Fruit fly (Drosophila melanogaster) whole organism, embryonic: Measurements from ENCODE around the gene CG15368.
A peak's percentile ranks its signal among the peaks of the same experiment; 100 is the strongest.

Source experiments
- Ada2b ChIP-seq: fragments of 200-800 bp; sonication (Bioruptor generic); IDR thresholded peaks from 2 replicates; pipeline ENCODE4 v1.3.6; 2022; ENCODE audit warnings: missing biosample characterization, missing genetic modification characterization
- Bteb2 ChIP-seq: fragments of 200-800 bp; sonication (Bioruptor generic); optimal IDR thresholded peaks from 2 replicates; lab custom pipeline; 2016; ENCODE audit warnings: missing biosample characterization, missing genetic modification characterization
- CG10366 ChIP-seq: fragments of 200-800 bp; sonication (Bioruptor generic); IDR thresholded peaks from 2 replicates; pipeline ENCODE4 v1.3.6; 2022; ENCODE audit warnings: missing biosample characterization, missing genetic modification characterization
- CG11560 ChIP-seq: fragments of 200-800 bp; sonication (Bioruptor generic); IDR thresholded peaks from 3 replicates; pipeline ENCODE4 v1.3.6; 2022; ENCODE audit warnings: missing biosample characterization, missing genetic modification characterization
- CG11723 ChIP-seq: fragments of 200-800 bp; sonication (Bioruptor generic); optimal IDR thresholded peaks from 2 replicates; lab custom pipeline; 2017; ENCODE audit warnings: missing biosample characterization, mild to moderate bottlenecking, missing genetic modification characterization
- CG14710 ChIP-seq: fragments of 200-800 bp; sonication (Bioruptor generic); optimal IDR thresholded peaks from 3 replicates; lab custom pipeline; 2019; ENCODE audit warnings: missing biosample characterization, mild to moderate bottlenecking, missing genetic modification characterization, moderate library complexity
- CG14860 ChIP-seq: fragments of 200-800 bp; sonication (Bioruptor generic); IDR thresholded peaks from 3 replicates; pipeline ENCODE4 v1.3.6; 2022; ENCODE audit warnings: missing biosample characterization, missing genetic modification characterization; ENCODE audit not compliant: partially characterized antibody
- CG16813 ChIP-seq: fragments of 200-800 bp; sonication (Bioruptor generic); IDR thresholded peaks from 3 replicates; pipeline ENCODE4 v1.3.6; 2022; ENCODE audit warnings: missing biosample characterization, missing genetic modification characterization; ENCODE audit not compliant: partially characterized antibody
- CG16863 ChIP-seq: fragments of 200-800 bp; sonication (Bioruptor generic); optimal IDR thresholded peaks from 3 replicates; lab custom pipeline; 2016; ENCODE audit warnings: missing biosample characterization, missing genetic modification characterization
- CG2120 ChIP-seq: fragments of 200-800 bp; sonication (Bioruptor generic); optimal IDR thresholded peaks from 3 replicates; lab custom pipeline; 2016; ENCODE audit warnings: missing biosample characterization, missing genetic modification characterization
- CG31388 ChIP-seq: fragments of 200-800 bp; sonication (Bioruptor generic); optimal IDR thresholded peaks from 2 replicates; lab custom pipeline; 2016; ENCODE audit warnings: missing biosample characterization, missing genetic modification characterization
- CG34224 ChIP-seq: fragments of 200-800 bp; sonication (Bioruptor generic); IDR thresholded peaks from 3 replicates; pipeline ENCODE4 v1.3.6; 2022; ENCODE audit warnings: missing biosample characterization, missing genetic modification characterization; ENCODE audit not compliant: partially characterized antibody
- CG3995 ChIP-seq: fragments of 200-800 bp; sonication (Bioruptor generic); optimal IDR thresholded peaks from 3 replicates; lab custom pipeline; 2016; ENCODE audit warnings: missing biosample characterization, missing genetic modification characterization
- CG4617 ChIP-seq: fragments of 200-800 bp; sonication (Bioruptor generic); optimal IDR thresholded peaks from 3 replicates; lab custom pipeline; 2016; ENCODE audit warnings: missing biosample characterization, missing genetic modification characterization, borderline replicate concordance
- CG6683 ChIP-seq: fragments of 200-800 bp; sonication (Bioruptor generic); optimal IDR thresholded peaks from 2 replicates; lab custom pipeline; 2017; ENCODE audit warnings: missing biosample characterization, mild to moderate bottlenecking, missing genetic modification characterization, missing genetic modification reagents
- CG6813 ChIP-seq: fragments of 200-800 bp; sonication (Bioruptor generic); optimal IDR thresholded peaks from 2 replicates; lab custom pipeline; 2017; ENCODE audit warnings: missing biosample characterization, missing genetic modification characterization, mild to moderate bottlenecking, moderate library complexity, missing genetic modification reagents
- CG7372 ChIP-seq: fragments of 200-800 bp; sonication (Bioruptor generic); IDR thresholded peaks from 2 replicates; pipeline ENCODE4 v1.3.6; 2022; ENCODE audit warnings: missing biosample characterization, missing genetic modification characterization
- CG8290 ChIP-seq, 3 experiments: fragments of 200-800 bp; sonication (Bioruptor generic); optimal IDR thresholded peaks; 2 replicates each; lab custom pipeline; 2016 to 2019; ENCODE audit warnings: missing biosample characterization in 3 of 3, missing genetic modification characterization in 3 of 3, mild to moderate bottlenecking in 2 of 3, moderate library complexity in 1 of 3
- CG8388 ChIP-seq: fragments of 200-800 bp; sonication (Bioruptor generic); optimal IDR thresholded peaks from 2 replicates; lab custom pipeline; 2019; ENCODE audit warnings: missing biosample characterization, mild to moderate bottlenecking, missing genetic modification characterization, moderate library complexity
- CkIIα-i1 ChIP-seq: fragments of 200-800 bp; sonication (Bioruptor generic); IDR thresholded peaks from 2 replicates; pipeline ENCODE4 v1.3.6; 2022; ENCODE audit warnings: missing biosample characterization, missing genetic modification characterization
- Deaf1 ChIP-seq: fragments of 200-800 bp; optimal IDR thresholded peaks from 3 replicates; lab custom pipeline; 2019; ENCODE audit warnings: missing biosample characterization, mild to moderate bottlenecking, missing genetic modification characterization, moderate library complexity
- ERR ChIP-seq: fragments of 200-800 bp; sonication (Bioruptor generic); optimal IDR thresholded peaks from 2 replicates; lab custom pipeline; 2016; ENCODE audit warnings: missing biosample characterization, missing genetic modification characterization
- Fer2 ChIP-seq: fragments of 200-800 bp; sonication (Bioruptor generic); optimal IDR thresholded peaks from 2 replicates; lab custom pipeline; 2018; ENCODE audit warnings: missing biosample characterization, mild to moderate bottlenecking, missing genetic modification characterization, moderate library complexity
- Hmr ChIP-seq: fragments of 200-800 bp; sonication (Bioruptor generic); optimal IDR thresholded peaks from 3 replicates; lab custom pipeline; 2017; ENCODE audit warnings: mild to moderate bottlenecking, missing biosample characterization, missing genetic modification reagents, missing genetic modification characterization
- Hr51 ChIP-seq, 2 experiments: fragments of 200-800 bp; sonication (Bioruptor generic); optimal IDR thresholded peaks; 2 replicates in 1 of 2; 3 replicates in 1 of 2; lab custom pipeline; 2016 to 2018; ENCODE audit warnings: missing biosample characterization in 2 of 2, missing genetic modification characterization in 2 of 2, mild to moderate bottlenecking in 1 of 2, moderate library complexity in 1 of 2
- Kr ChIP-seq: fragments of 200-800 bp; sonication (Bioruptor generic); optimal IDR thresholded peaks from 2 replicates; lab custom pipeline; 2017; ENCODE audit warnings: missing biosample characterization, mild to moderate bottlenecking, missing genetic modification characterization
- NfI ChIP-seq: fragments of 200-800 bp; sonication (Bioruptor generic); optimal IDR thresholded peaks from 3 replicates; lab custom pipeline; 2018; ENCODE audit warnings: missing biosample characterization, mild to moderate bottlenecking, missing genetic modification characterization, moderate library complexity
- Poxn ChIP-seq: fragments of 200-800 bp; sonication (Bioruptor generic); IDR thresholded peaks from 2 replicates; pipeline ENCODE4 v1.3.6; 2022; ENCODE audit warnings: missing biosample characterization, missing genetic modification characterization
- cg ChIP-seq: fragments of 200-800 bp; sonication (Bioruptor generic); optimal IDR thresholded peaks from 3 replicates; lab custom pipeline; 2019; ENCODE audit warnings: missing biosample characterization, mild to moderate bottlenecking, missing genetic modification characterization, moderate library complexity
- croc ChIP-seq: fragments of 200-800 bp; sonication (Bioruptor generic); conservative IDR thresholded peaks from 3 replicates; pipeline ENCODE4 v1.3.6; 2022; ENCODE audit warnings: missing biosample characterization, missing genetic modification characterization
- disco-r ChIP-seq: fragments of 200-800 bp; sonication (Bioruptor generic); optimal IDR thresholded peaks from 2 replicates; lab custom pipeline; 2016; ENCODE audit warnings: missing biosample characterization, missing genetic modification characterization
- gsb ChIP-seq: fragments of 200-800 bp; sonication (Bioruptor generic); IDR thresholded peaks from 2 replicates; pipeline ENCODE4 v1.3.6; 2022; ENCODE audit warnings: missing biosample characterization, missing genetic modification characterization
- kni ChIP-seq: fragments of 200-800 bp; sonication (Bioruptor generic); optimal IDR thresholded peaks from 3 replicates; lab custom pipeline; 2017; ENCODE audit warnings: mild to moderate bottlenecking, missing biosample characterization, missing genetic modification reagents, missing genetic modification characterization
- lbe ChIP-seq: fragments of 200-800 bp; sonication (Bioruptor generic); optimal IDR thresholded peaks from 2 replicates; lab custom pipeline; 2016; ENCODE audit warnings: missing biosample characterization, mild to moderate bottlenecking, missing genetic modification characterization
- mirr ChIP-seq: fragments of 200-800 bp; sonication (Bioruptor generic); optimal IDR thresholded peaks from 3 replicates; lab custom pipeline; 2018; ENCODE audit warnings: missing biosample characterization, mild to moderate bottlenecking, missing genetic modification characterization
- org-1 ChIP-seq: fragments of 200-800 bp; sonication (Bioruptor generic); optimal IDR thresholded peaks from 2 replicates; lab custom pipeline; 2017; ENCODE audit warnings: missing biosample characterization, missing genetic modification characterization
- pan ChIP-seq, 4 experiments: fragments of >200 bp in 3 of 4; fragments of 200-800 bp in 1 of 4; sonication (Bioruptor generic) in 1 of 4; optimal IDR thresholded peaks in 3 of 4; IDR thresholded peaks in 1 of 4; 2 replicates each; pipeline versions ENCODE4 v1.3.6 to Lab custom; 2017 to 2022; ENCODE audit warnings: missing biosample characterization in 2 of 4, missing genetic modification characterization in 2 of 4, mixed read lengths in 1 of 4
- pb ChIP-seq: fragments of 200-800 bp; sonication (Bioruptor generic); optimal IDR thresholded peaks from 3 replicates; lab custom pipeline; 2016; ENCODE audit warnings: missing biosample characterization, missing genetic modification characterization
- pho ChIP-seq: fragments of 200-800 bp; sonication (Bioruptor generic); optimal IDR thresholded peaks from 2 replicates; lab custom pipeline; 2016; ENCODE audit warnings: missing biosample characterization, missing genetic modification characterization
- phol ChIP-seq: fragments of 200-800 bp; sonication (Bioruptor generic); optimal IDR thresholded peaks from 3 replicates; lab custom pipeline; 2018; ENCODE audit warnings: missing biosample characterization, mild to moderate bottlenecking, missing genetic modification characterization, moderate library complexity
- prd ChIP-seq, 3 experiments: fragments of >200 bp in 2 of 3; fragments of 200-800 bp in 1 of 3; sonication (Bioruptor generic) in 1 of 3; optimal IDR thresholded peaks in 2 of 3; IDR thresholded peaks in 1 of 3; 2 replicates in 2 of 3; 3 replicates in 1 of 3; pipeline versions ENCODE4 v1.3.6 to Lab custom; 2017 to 2022; ENCODE audit warnings: missing biosample characterization in 1 of 3, missing genetic modification characterization in 1 of 3
- ranshi ChIP-seq: fragments of 200-800 bp; sonication (Bioruptor generic); IDR thresholded peaks from 2 replicates; pipeline ENCODE4 v1.3.6; 2022; ENCODE audit warnings: missing biosample characterization, missing genetic modification characterization
- sc ChIP-seq, 3 experiments: fragments of >200 bp in 2 of 3; fragments of 200-800 bp in 1 of 3; sonication (Bioruptor generic) in 1 of 3; optimal IDR thresholded peaks; 2 replicates in 2 of 3; 3 replicates in 1 of 3; lab custom pipeline; 2017; ENCODE audit warnings: mild to moderate bottlenecking in 1 of 3, missing biosample characterization in 1 of 3, missing genetic modification characterization in 1 of 3, missing genetic modification reagents in 1 of 3
- slou ChIP-seq: fragments of 200-800 bp; sonication (Bioruptor generic); optimal IDR thresholded peaks from 3 replicates; lab custom pipeline; 2016; ENCODE audit warnings: missing biosample characterization, missing genetic modification characterization
- sug ChIP-seq: fragments of 200-800 bp; optimal IDR thresholded peaks from 2 replicates; lab custom pipeline; 2019; ENCODE audit warnings: missing biosample characterization, mild to moderate bottlenecking, missing genetic modification characterization, moderate library complexity
- twi ChIP-seq: fragments of 200-800 bp; optimal IDR thresholded peaks from 2 replicates; lab custom pipeline; 2019; ENCODE audit warnings: missing biosample characterization, mild to moderate bottlenecking, missing genetic modification characterization, moderate library complexity
- unc-4 ChIP-seq: fragments of 200-800 bp; sonication (Bioruptor generic); IDR thresholded peaks from 2 replicates; pipeline ENCODE4 v1.3.6; 2022; ENCODE audit warnings: missing biosample characterization, missing genetic modification characterization; ENCODE audit not compliant: partially characterized antibody
- usp ChIP-seq: fragments of >200 bp; optimal IDR thresholded peaks from 2 replicates; lab custom pipeline; 2017; ENCODE audit warnings: missing biosample characterization, missing genetic modification characterization

Gene CG15368

dm6 chrX:9255964-9256520 lies 40.5 kb downstream of the CG15368 start, which contains the start of gene ric8a (continued):
- TF ChIP-seq cg (GFP tag; lab: Kevin White, UChicago): no peak
- no peak for TF ChIP-seq sug
- no peak for TF ChIP-seq ERR (GFP tag; lab: Kevin White, UChicago)
- TF ChIP-seq twi: no peak
- no peak for TF ChIP-seq lbe (GFP tag; lab: Kevin White, UChicago)
- no peak for TF ChIP-seq ranshi (GFP tag; lab: Robert Waterston, UW)
- no peak for TF ChIP-seq CG31388 (GFP tag; lab: Kevin White, UChicago)
- no peak for TF ChIP-seq pho (GFP tag; lab: Kevin White, UChicago)
- TF ChIP-seq CG16863 (GFP tag; lab: Kevin White, UChicago): no peak
- no peak for TF ChIP-seq prd (optimal IDR thresholded peaks at IDR 0.05; lab: Kevin White, UChicago)
- no peak for TF ChIP-seq prd (GFP tag; IDR thresholded peaks at IDR 0.05; lab: Robert Waterston, UW)
- TF ChIP-seq CG14710: peak; percentile 67
- no peak for TF ChIP-seq mirr
- TF ChIP-seq pan (optimal IDR thresholded peaks at IDR 0.05; lab: Kevin White, UChicago): no peak
- TF ChIP-seq pan (GFP tag; optimal IDR thresholded peaks at IDR 0.05 in 1 of 2, IDR thresholded peaks at IDR 0.05 in 1 of 2): no peak
- peak; percentile 76 for TF ChIP-seq unc-4
- no peak for TF ChIP-seq Fer2 (tag; lab: Kevin White, UChicago)
- no peak for TF ChIP-seq croc (GFP tag; lab: Robert Waterston, UW)
- TF ChIP-seq CG10366 (GFP tag; lab: Robert Waterston, UW): no peak
- no peak for TF ChIP-seq Hmr
- no peak for TF ChIP-seq pb (GFP tag; lab: Kevin White, UChicago)
- no peak for TF ChIP-seq Deaf1
- no peak for TF ChIP-seq disco-r
- TF ChIP-seq CG34224: peak; percentile 66
- TF ChIP-seq CG6813 (GFP tag; lab: Kevin White, UChicago): no peak
- TF ChIP-seq Kr (GFP tag; lab: Kevin White, UChicago): no peak
- no peak for TF ChIP-seq usp (GFP tag; lab: Kevin White, UChicago)
- no peak for TF ChIP-seq CG11723 (GFP tag; lab: Kevin White, UChicago)
- TF ChIP-seq CG7372 (GFP tag; lab: Robert Waterston, UW): no peak
- peak; percentile 64; the same call in 2 of the 3 replicates for TF ChIP-seq CG14860 (GFP tag; lab: Robert Waterston, UW)
- no peak for TF ChIP-seq Bteb2 (GFP tag; lab: Kevin White, UChicago)
- no peak for TF ChIP-seq CG3995 (GFP tag; lab: Kevin White, UChicago)
- TF ChIP-seq Ada2b (GFP tag; lab: Robert Waterston, UW): no peak
- no peak for TF ChIP-seq CG11560 (tag; lab: Robert Waterston, UW)
- no peak for TF ChIP-seq CG8388 (GFP tag; lab: Kevin White, UChicago)
- peak; percentile 82 for TF ChIP-seq CG4617 (GFP tag; lab: Kevin White, UChicago)
- no peak for TF ChIP-seq slou
- TF ChIP-seq gsb: no peak
- no peak for TF ChIP-seq org-1 (GFP tag; lab: Kevin White, UChicago)
- peak; percentile 85 for TF ChIP-seq CG16813 (GFP tag; lab: Robert Waterston, UW)
- TF ChIP-seq CG2120: no peak
- TF ChIP-seq NfI (GFP tag; lab: Kevin White, UChicago): no peak
- peak; percentile 14 for TF ChIP-seq phol
- no peak for TF ChIP-seq CkIIα-i1 (GFP tag; lab: Robert Waterston, UW)
- TF ChIP-seq kni (GFP tag; lab: Kevin White, UChicago): no peak
- TF ChIP-seq Poxn (GFP tag; lab: Robert Waterston, UW): no peak
- TF ChIP-seq CG6683 (GFP tag; lab: Kevin White, UChicago): no peak
- no peak for TF ChIP-seq Hr51 (GFP tag; optimal IDR thresholded peaks at IDR 0.05; lab: Kevin White, UChicago)
- TF ChIP-seq sc (optimal IDR thresholded peaks at IDR 0.05; lab: Kevin White, UChicago): no peak
- no peak for TF ChIP-seq sc (GFP tag; optimal IDR thresholded peaks at IDR 0.05; lab: Kevin White, UChicago)
- TF ChIP-seq CG8290 (GFP tag; optimal IDR thresholded peaks at IDR 0.05; lab: Kevin White, UChicago): peak; percentile 29
- TF ChIP-seq CG8290 (tag; optimal IDR thresholded peaks at IDR 0.05; lab: Kevin White, UChicago): no peak
